Worm (Caenorhabditis elegans): ENCODE measurements around the gene Y43E12A.2.
"Not testable (repeated sequence)": the region's sequence is repeated elsewhere in the genome, so short reads cannot be mapped to it uniquely, and the experiment has no call there.

Y43E12A.2 gene

DNA sequence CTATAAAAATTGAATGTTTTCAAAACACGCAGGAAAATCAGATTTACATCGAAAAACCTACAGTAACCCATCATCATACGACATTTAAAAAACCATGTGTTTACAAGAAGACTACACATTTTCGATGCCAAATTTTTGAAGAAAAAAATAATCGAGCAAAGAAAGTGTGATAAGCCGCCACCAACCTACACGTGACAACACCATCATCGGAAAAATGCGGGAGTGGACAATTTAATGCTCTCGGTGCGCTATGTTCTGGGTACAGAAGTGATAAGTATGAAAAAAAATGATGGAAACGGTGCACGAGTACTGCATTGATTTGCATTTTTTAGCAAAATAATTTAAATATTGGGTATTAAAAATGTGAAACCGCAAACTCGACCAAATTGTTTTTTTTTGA, 17.2 kb upstream of the Y43E12A.2 start:
- TF ChIP-seq unc-62 (GFP tag; optimal IDR thresholded peaks at IDR 0.05) = no peak

ce11 chrIV:10966359-10966758, 15.5 kb upstream of the Y43E12A.2 start, which contains the start of the genes aqp-3 and Y69E1A.8:
Gene aqp-3, minus strand, starts transcription at chrIV:10966459.
Gene Y69E1A.8, plus strand, starts transcription at chrIV:10966604.
- TF ChIP-seq unc-62 (GFP tag; optimal IDR thresholded peaks at IDR 0.05) = no peak

DNA sequence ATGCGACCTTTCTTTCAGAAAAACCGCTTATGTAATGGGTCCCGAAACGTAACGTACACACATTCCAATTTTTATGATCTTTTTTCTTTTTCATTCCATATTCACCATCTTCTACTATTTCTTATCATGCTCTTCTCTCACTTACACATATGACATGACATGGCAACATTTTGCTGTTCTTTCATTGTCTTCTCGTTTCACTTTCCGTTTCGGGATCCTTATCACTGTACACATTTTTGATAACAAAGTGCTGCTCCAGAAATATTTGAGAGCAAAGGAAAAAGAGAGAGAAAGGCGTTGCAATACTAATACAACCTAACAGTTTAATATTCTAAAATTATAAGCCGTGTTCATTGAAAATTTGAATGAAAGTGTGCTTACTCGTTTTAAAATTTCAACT, 11.5 kb upstream of the Y43E12A.2 start:
- no peak for TF ChIP-seq unc-62 (GFP tag; optimal IDR thresholded peaks at IDR 0.05)

DNA sequence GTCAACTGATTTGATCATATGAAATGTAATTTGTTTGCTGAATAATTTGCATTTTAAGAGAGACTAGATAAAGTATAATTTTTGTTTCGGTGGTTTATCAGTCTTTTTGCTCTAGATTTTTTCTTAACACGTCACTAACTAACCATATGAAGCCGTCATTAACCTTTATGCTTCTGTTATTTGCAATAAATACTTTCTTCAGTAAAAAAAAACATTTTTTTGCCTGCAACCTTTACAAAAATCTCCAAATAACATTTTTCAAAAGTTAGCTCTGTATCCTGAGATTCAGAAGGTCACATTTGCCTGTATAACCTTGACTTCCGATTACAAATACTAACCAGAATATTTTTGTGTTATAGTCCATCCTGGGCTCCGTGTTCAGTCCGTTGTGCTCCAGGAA, 11.1 kb upstream of the Y43E12A.2 start:
- no peak for TF ChIP-seq unc-62 (GFP tag; optimal IDR thresholded peaks at IDR 0.05)

- TF ChIP-seq unc-62 (GFP tag; optimal IDR thresholded peaks at IDR 0.05) = no peak
Observed at ce11 chrIV:10971636-10972199, 10.1 kb upstream of the Y43E12A.2 start.

DNA sequence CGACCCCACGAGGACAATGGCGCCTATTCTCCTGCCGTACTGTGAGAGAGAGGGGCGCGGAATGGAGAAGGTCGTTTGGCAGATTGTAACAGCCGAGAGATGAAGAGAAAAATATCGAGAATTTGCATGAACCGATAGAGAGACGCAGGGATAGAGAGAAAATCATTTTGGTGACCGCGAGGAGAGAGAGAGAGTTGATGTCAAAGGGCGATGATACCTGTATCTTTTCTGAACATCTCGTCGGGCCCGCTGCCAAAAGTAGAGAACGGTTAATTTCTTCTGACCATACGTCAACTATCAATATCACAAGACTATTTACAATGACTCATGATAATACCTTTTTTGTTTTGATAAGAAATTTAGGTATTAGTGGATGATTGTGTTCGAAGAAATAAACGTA, 5.9 kb upstream of the Y43E12A.2 start:
- no peak for TF ChIP-seq unc-62 (GFP tag; optimal IDR thresholded peaks at IDR 0.05)

ce11 chrIV:10978641-10979040, 3.2 kb upstream of the Y43E12A.2 start:
- TF ChIP-seq unc-62 (GFP tag; optimal IDR thresholded peaks at IDR 0.05) = no peak

- TF ChIP-seq unc-62 (GFP tag; optimal IDR thresholded peaks at IDR 0.05) = no peak
Observed at ce11 chrIV:10979689-10980088, 2.2 kb upstream of the Y43E12A.2 start.

DNA sequence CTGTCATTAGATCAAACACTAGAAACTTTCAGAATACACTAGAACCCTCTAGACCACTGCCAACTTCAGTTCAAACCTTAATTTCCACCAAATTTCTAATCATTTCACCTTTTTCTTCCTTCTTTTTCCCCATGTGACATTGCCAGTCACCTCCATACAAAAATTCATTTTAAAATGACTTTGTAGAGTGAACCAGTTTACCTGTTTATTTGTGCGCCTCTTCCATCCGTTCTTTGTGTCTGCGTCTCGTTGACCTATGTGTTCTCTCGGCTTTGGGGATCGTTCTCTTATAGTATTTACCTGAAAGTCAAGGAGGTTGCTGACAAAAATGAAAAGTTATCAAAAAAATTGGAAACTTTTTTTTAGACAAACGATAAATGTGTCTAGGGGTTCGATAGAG, 1.2 kb upstream of the Y43E12A.2 start:
- no peak for TF ChIP-seq unc-62 (GFP tag; optimal IDR thresholded peaks at IDR 0.05)

DNA sequence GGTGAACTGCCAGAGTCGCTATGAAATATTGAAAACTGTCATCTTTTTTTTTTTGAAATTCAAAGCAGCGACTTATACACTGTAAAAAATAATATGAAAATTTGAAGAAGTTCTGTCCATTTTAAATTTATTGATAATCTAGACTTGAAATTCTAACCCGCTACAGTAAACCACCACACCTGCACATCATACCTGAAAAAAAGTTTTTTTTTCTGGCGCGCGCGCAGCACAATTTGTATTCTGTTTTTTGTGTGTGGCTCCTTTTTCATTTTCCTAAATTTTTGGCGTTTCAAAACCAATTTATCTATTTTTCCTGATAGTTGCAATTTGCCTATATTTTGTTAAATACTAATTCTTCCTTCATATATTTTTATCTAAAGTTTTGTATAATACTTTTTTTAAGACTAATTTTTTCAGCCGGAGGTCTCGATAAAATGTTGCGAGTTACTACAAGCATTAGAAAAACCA, 3.7 kb downstream of the Y43E12A.2 start, which contains the start of gene cyb-2.1:
cyb-2.1 (plus strand) TSS at position 418 of the 468 bp plus-strand sequence.
- no peak for TF ChIP-seq unc-62 (GFP tag; optimal IDR thresholded peaks at IDR 0.05)

DNA sequence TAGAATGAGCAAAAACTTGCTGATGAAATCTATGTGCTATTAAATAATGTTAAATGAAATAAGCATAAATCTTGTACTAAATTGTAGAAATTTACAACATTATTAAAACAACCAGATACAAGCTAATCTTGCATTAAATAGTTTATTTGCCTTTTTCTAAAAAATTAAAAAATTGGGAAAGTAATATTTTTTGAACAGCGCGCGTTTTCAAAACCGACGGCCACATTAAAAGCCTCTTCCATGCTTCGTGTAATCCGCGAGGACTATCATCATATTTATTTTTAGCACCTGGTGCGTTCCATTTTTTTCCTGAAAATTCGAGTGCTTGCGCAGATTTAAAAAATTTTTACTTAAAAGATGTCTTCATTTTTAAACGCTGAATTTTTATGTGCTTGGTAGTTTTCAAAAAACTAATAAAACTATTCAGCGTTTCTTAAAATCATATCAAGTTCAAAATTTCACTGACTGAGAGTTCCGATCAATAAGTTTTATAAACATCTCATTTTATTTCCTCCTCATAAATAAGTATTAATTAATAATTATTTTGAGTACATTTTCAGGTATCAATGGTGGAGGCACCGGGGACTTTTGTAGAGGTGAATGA, 5.6 kb downstream of the Y43E12A.2 start, which contains the start of gene Y43E12A.3:
Y43E12A.3 (plus strand) TSS at position 554 of the 604 bp plus-strand sequence.
- not testable (repeated sequence) for TF ChIP-seq unc-62 (GFP tag; optimal IDR thresholded peaks at IDR 0.05)

DNA sequence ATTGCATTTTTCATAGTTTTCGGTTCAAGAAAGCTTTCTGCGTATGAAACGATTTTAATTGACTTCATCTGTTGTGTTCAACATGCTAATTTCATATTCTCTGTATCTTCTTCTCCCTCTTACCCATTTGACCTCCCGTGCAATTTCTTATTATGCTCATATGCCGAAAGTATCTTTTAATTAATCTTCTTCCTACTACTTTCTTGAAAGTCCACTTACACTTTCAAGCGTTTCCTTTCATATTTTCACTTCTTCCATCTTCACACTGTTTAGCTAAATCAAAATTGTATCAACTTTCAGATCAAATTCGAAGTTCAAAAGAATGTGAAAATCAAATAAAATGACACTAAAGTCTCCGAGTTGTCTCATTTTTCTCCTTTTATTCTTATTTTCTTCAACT, 8.8 kb downstream of the Y43E12A.2 start, which contains the start of gene F13H10.5:
F13H10.5 (plus strand) TSS at position 301 of the 400 bp plus-strand sequence.
- no peak for TF ChIP-seq unc-62 (GFP tag; optimal IDR thresholded peaks at IDR 0.05)

DNA sequence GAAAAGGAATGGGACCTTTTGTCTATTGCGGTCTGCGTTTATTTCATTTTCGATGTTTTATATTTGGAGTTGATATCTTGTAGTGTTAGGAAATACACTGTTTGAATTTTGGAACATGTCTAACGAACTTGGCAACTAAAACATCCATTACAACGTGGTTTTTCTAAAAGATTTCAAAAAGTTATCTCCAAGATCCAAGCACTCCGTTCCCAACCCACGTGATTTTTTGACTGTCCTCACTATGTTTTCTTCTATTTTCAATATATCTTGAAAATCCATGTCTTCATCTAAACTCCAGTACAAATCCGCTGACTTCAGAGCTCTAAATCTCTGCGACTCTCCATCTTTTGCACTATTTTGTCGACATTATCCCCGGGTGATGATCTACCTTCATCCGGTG, 19.8 kb downstream of the Y43E12A.2 start, which contains the start of gene F13H10.9:
F13H10.9 (plus strand) TSS at position 301 of the 400 bp plus-strand sequence.
- TF ChIP-seq unc-62 (GFP tag; optimal IDR thresholded peaks at IDR 0.05) = no peak

DNA sequence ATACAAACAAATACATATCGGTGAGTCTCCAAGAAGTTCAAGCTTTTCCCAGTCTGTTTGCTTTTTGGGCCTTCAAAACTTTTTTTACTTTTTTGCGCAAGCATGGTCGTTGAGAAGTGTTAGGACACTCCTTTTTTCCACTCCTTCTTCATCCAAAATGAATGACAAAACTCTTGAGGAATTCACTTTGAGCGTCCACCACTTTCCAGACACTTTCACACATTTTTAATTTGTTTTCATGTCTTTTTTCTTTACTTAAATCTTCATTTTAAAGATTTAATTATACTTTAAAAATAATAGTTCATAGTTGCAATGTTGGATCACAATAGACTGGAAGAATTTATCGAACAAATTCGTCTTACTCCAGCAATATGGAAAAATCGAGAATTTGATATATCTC, 22.4 kb downstream of the Y43E12A.2 start, which contains the start of gene F13H10.1:
F13H10.1 (plus strand) TSS at position 301 of the 400 bp plus-strand sequence.
- TF ChIP-seq unc-62 (GFP tag; optimal IDR thresholded peaks at IDR 0.05) = no peak

DNA sequence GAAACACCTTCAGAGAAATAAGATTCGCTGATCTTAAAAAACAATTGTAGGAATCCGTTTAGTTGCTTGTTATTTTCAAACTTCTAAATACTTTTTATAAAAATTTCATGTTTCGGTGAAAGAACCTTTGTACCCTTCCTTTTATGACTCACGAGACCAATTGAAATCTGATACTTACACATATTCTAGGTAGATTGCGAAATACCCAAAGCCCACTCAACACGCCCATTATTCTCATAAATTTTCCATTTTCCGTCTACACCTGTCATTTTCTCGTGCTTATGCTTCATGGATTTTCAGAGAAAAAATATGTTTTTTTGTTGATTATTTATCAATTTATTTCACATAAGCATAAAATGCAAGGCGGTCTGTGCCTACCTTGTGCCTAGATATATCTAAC, 24.5 kb downstream of the Y43E12A.2 start:
- no peak for TF ChIP-seq unc-62 (GFP tag; optimal IDR thresholded peaks at IDR 0.05)

- TF ChIP-seq unc-62 (GFP tag; optimal IDR thresholded peaks at IDR 0.05) = no peak
Observed at ce11 chrIV:11006868-11007267, 25.0 kb downstream of the Y43E12A.2 start.

- TF ChIP-seq unc-62 (GFP tag; optimal IDR thresholded peaks at IDR 0.05) = no peak
Observed at ce11 chrIV:11008255-11008654, 26.4 kb downstream of the Y43E12A.2 start.
